Worm (Caenorhabditis elegans): ENCODE data around the gene npr-24.

Gene npr-24

ce11 chrX:17518293-17518692 lies 31.7 kb upstream of the npr-24 start:
- TF ChIP-seq unc-62 (GFP tag; optimal IDR thresholded peaks at IDR 0.05) = no peak
- TF ChIP-seq zip-8 (tag; optimal IDR thresholded peaks at IDR 0.05) = no peak
- TF ChIP-seq elt-1 (tag; optimal IDR thresholded peaks at IDR 0.05; ENCODE audit: borderline replicate concordance, insufficient read depth) = no peak

- TF ChIP-seq mab-5 (tag; optimal IDR thresholded peaks at IDR 0.05) (no peak), ham-2 (GFP tag; optimal IDR thresholded peaks at IDR 0.05) (no peak), bed-3 (GFP tag; optimal IDR thresholded peaks at IDR 0.05) (no peak), ztf-11 (tag; optimal IDR thresholded peaks at IDR 0.05) (no peak), lin-32 (GFP tag; optimal IDR thresholded peaks at IDR 0.05) (no peak), unc-62 (GFP tag; optimal IDR thresholded peaks at IDR 0.05) (no peak), cnd-1 (tag; optimal IDR thresholded peaks at IDR 0.05) (no peak), unc-120 (tag; optimal IDR thresholded peaks at IDR 0.05; ENCODE audit: poor library complexity, severe bottlenecking) (no peak), sem-2 (GFP tag; optimal IDR thresholded peaks at IDR 0.05) (no peak), nhr-237 (tag; optimal IDR thresholded peaks at IDR 0.05) (no peak), sptf-1 (tag; optimal IDR thresholded peaks at IDR 0.05) (no peak), drap-1 (GFP tag; optimal IDR thresholded peaks at IDR 0.05) (no peak), nhr-12 (tag; optimal IDR thresholded peaks at IDR 0.05) (no peak), nhr-76 (tag; optimal IDR thresholded peaks at IDR 0.05) (no peak), elt-3 (tag; optimal IDR thresholded peaks at IDR 0.05) (no peak), zip-8 (tag; optimal IDR thresholded peaks at IDR 0.05) (no peak), snpc-4 (tag; optimal IDR thresholded peaks at IDR 0.05) (no peak), tbx-8 (GFP tag; optimal IDR thresholded peaks at IDR 0.05) (no peak)
Measured at ce11 chrX:17517872-17518271, 31.2 kb upstream of the npr-24 start.

- TF ChIP-seq nhr-28 (tag; optimal IDR thresholded peaks at IDR 0.05) (no peak), hlh-1 (tag; optimal IDR thresholded peaks at IDR 0.05) (no peak), snpc-4 (tag; optimal IDR thresholded peaks at IDR 0.05) (no peak), mls-2 (tag; optimal IDR thresholded peaks at IDR 0.05) (no peak), lin-13 (tag; optimal IDR thresholded peaks at IDR 0.05) (no peak), unc-39 (tag; optimal IDR thresholded peaks at IDR 0.05) (no peak), elt-1 (tag; optimal IDR thresholded peaks at IDR 0.05; ENCODE audit: borderline replicate concordance, insufficient read depth) (no peak), nhr-237 (tag; optimal IDR thresholded peaks at IDR 0.05) (no peak), sem-2 (GFP tag; optimal IDR thresholded peaks at IDR 0.05) (no peak), nhr-76 (tag; optimal IDR thresholded peaks at IDR 0.05) (no peak), ztf-11 (tag; optimal IDR thresholded peaks at IDR 0.05) (no peak), zip-8 (tag; optimal IDR thresholded peaks at IDR 0.05) (no peak), drap-1 (GFP tag; optimal IDR thresholded peaks at IDR 0.05) (no peak), ham-2 (GFP tag; optimal IDR thresholded peaks at IDR 0.05) (no peak), nhr-2 (tag; optimal IDR thresholded peaks at IDR 0.05) (no peak), flh-1 (GFP tag; optimal IDR thresholded peaks at IDR 0.05) (no peak)
Measured at ce11 chrX:17516941-17517340, 30.3 kb upstream of the npr-24 start.

- TF ChIP-seq unc-62 (GFP tag; optimal IDR thresholded peaks at IDR 0.05) = no peak
- no peak for TF ChIP-seq ces-1 (GFP tag; optimal IDR thresholded peaks at IDR 0.05)
- no peak for TF ChIP-seq ceh-83 (GFP tag; optimal IDR thresholded peaks at IDR 0.05)
- no peak for TF ChIP-seq nhr-76 (tag; optimal IDR thresholded peaks at IDR 0.05)
- no peak for TF ChIP-seq pha-4 (tag; optimal IDR thresholded peaks at IDR 0.05)
- no peak for TF ChIP-seq flh-1 (GFP tag; optimal IDR thresholded peaks at IDR 0.05)
- no peak for TF ChIP-seq nhr-12 (tag; optimal IDR thresholded peaks at IDR 0.05)
- TF ChIP-seq ham-2 (GFP tag; optimal IDR thresholded peaks at IDR 0.05) = no peak
- TF ChIP-seq lin-13 (tag; optimal IDR thresholded peaks at IDR 0.05) = no peak
- TF ChIP-seq hlh-1 (tag; optimal IDR thresholded peaks at IDR 0.05) = no peak
- TF ChIP-seq unc-39 (tag; optimal IDR thresholded peaks at IDR 0.05) = no peak
- no peak for TF ChIP-seq M03D4.4 (tag; optimal IDR thresholded peaks at IDR 0.05)
- no peak for TF ChIP-seq nhr-237 (tag; optimal IDR thresholded peaks at IDR 0.05)
- TF ChIP-seq ceh-39 (tag; optimal IDR thresholded peaks at IDR 0.05) = no peak
- no peak for TF ChIP-seq elt-3 (tag; optimal IDR thresholded peaks at IDR 0.05)
- no peak for TF ChIP-seq snpc-4 (tag; optimal IDR thresholded peaks at IDR 0.05)
- TF ChIP-seq ztf-11 (tag; optimal IDR thresholded peaks at IDR 0.05) = no peak
- no peak for TF ChIP-seq nhr-28 (tag; optimal IDR thresholded peaks at IDR 0.05)
Measured at ce11 chrX:17516461-17516860, 29.8 kb upstream of the npr-24 start.

ce11 chrX:17515207-17515902 lies 28.7 kb upstream of the npr-24 start:
- TF ChIP-seq elt-3 (tag; optimal IDR thresholded peaks at IDR 0.05) = no peak
- no peak for TF ChIP-seq elt-1 (tag; optimal IDR thresholded peaks at IDR 0.05; ENCODE audit: borderline replicate concordance, insufficient read depth)
- TF ChIP-seq zip-8 (tag; optimal IDR thresholded peaks at IDR 0.05) = no peak
- TF ChIP-seq tbx-8 (GFP tag; optimal IDR thresholded peaks at IDR 0.05) = no peak
- no peak for TF ChIP-seq cnd-1 (tag; optimal IDR thresholded peaks at IDR 0.05)
- no peak for TF ChIP-seq nhr-237 (tag; optimal IDR thresholded peaks at IDR 0.05)
- no peak for TF ChIP-seq ces-1 (GFP tag; optimal IDR thresholded peaks at IDR 0.05)
- TF ChIP-seq mep-1 (tag; optimal IDR thresholded peaks at IDR 0.05) = no peak
- no peak for TF ChIP-seq M03D4.4 (tag; optimal IDR thresholded peaks at IDR 0.05)
- TF ChIP-seq ceh-43 (GFP tag; optimal IDR thresholded peaks at IDR 0.05) = no peak
- TF ChIP-seq ham-2 (GFP tag; optimal IDR thresholded peaks at IDR 0.05) = no peak
- TF ChIP-seq bed-3 (GFP tag; optimal IDR thresholded peaks at IDR 0.05) = no peak
- TF ChIP-seq nhr-2 (tag; optimal IDR thresholded peaks at IDR 0.05) = no peak
- no peak for TF ChIP-seq lin-32 (GFP tag; optimal IDR thresholded peaks at IDR 0.05)
